Fruit fly (Drosophila melanogaster): Measurements from ENCODE around the gene Tango5.

Tango5 gene

dm6 chrX:10731801-10732200, 32.4 kb downstream of the Tango5 start (continued):
- TF ChIP-seq CG8319 (GFP tag; optimal IDR thresholded peaks at IDR 0.05) = no peak
- TF ChIP-seq CG34406 (GFP tag; optimal IDR thresholded peaks at IDR 0.05) = peak; percentile 28
- peak; percentile 45 for TF ChIP-seq Met (GFP tag; optimal IDR thresholded peaks at IDR 0.05)
- TF ChIP-seq CG6163 (GFP tag; IDR thresholded peaks at IDR 0.05) = 0 out of 3 replicates have a peak, but pooled peaks have one; percentile 18
- TF ChIP-seq spab (GFP tag; optimal IDR thresholded peaks at IDR 0.05) = peak; percentile 20
- peak; percentile 44 for TF ChIP-seq CG32006 (GFP tag; optimal IDR thresholded peaks at IDR 0.05)
- TF ChIP-seq Ets96B (tag; optimal IDR thresholded peaks at IDR 0.05) = peak; percentile 58
- no peak for TF ChIP-seq fd85E (GFP tag; optimal IDR thresholded peaks at IDR 0.05)
- TF ChIP-seq pdm3 (GFP tag; optimal IDR thresholded peaks at IDR 0.05) = peak; percentile 41
- no peak for TF ChIP-seq fkh (GFP tag; optimal IDR thresholded peaks at IDR 0.05)
- peak; percentile 37 for TF ChIP-seq topi (GFP tag; optimal IDR thresholded peaks at IDR 0.05)
- TF ChIP-seq CG7368 (GFP tag; optimal IDR thresholded peaks at IDR 0.05) = no peak

dm6 chrX:10731357-10731756, 32.9 kb downstream of the Tango5 start:
- no peak for TF ChIP-seq CG32006 (GFP tag; optimal IDR thresholded peaks at IDR 0.05)
- no peak for TF ChIP-seq Met (GFP tag; optimal IDR thresholded peaks at IDR 0.05)
- no peak for TF ChIP-seq net (GFP tag; optimal IDR thresholded peaks at IDR 0.05)
- no peak for TF ChIP-seq esn (GFP tag; optimal IDR thresholded peaks at IDR 0.05)
- no peak for TF ChIP-seq CG11294 (GFP tag; IDR thresholded peaks at IDR 0.05)
- no peak for TF ChIP-seq Ets96B (tag; optimal IDR thresholded peaks at IDR 0.05)

- no peak for TF ChIP-seq CG10669 (GFP tag; optimal IDR thresholded peaks at IDR 0.05)
- TF ChIP-seq svp (GFP tag) = peak; percentile 37
- TF ChIP-seq Hr39 (GFP tag; optimal IDR thresholded peaks at IDR 0.05) = no peak
- TF ChIP-seq eg (GFP tag; IDR thresholded peaks at IDR 0.05) = 0 out of 3 replicates have a peak, but pooled peaks have one; percentile 20
- TF ChIP-seq ss (GFP tag; optimal IDR thresholded peaks at IDR 0.05) = no peak
- peak; percentile 11 for TF ChIP-seq CG6276 (GFP tag; optimal IDR thresholded peaks at IDR 0.05)
- TF ChIP-seq Eip78C (GFP tag) = peak; percentile 46
Observed at dm6 chrX:10729921-10730873, 34.0 kb downstream of the Tango5 start.

- TF ChIP-seq CG15336 (GFP tag; IDR thresholded peaks at IDR 0.05) = no peak
- TF ChIP-seq vri (GFP tag; optimal IDR thresholded peaks at IDR 0.05) = peak; percentile 35
- no peak for TF ChIP-seq CG6276 (GFP tag; optimal IDR thresholded peaks at IDR 0.05)
- TF ChIP-seq CG3032 (tag; optimal IDR thresholded peaks at IDR 0.05) = no peak
- TF ChIP-seq OdsH (GFP tag; optimal IDR thresholded peaks at IDR 0.05) = no peak
- no peak for TF ChIP-seq Hr38 (GFP tag; optimal IDR thresholded peaks at IDR 0.05)
- TF ChIP-seq svp (GFP tag) = peak; percentile 48
- no peak for TF ChIP-seq lz (GFP tag; optimal IDR thresholded peaks at IDR 0.05)
- TF ChIP-seq net (GFP tag; optimal IDR thresholded peaks at IDR 0.05) = no peak
- TF ChIP-seq fd59A (GFP tag; optimal IDR thresholded peaks at IDR 0.05) = no peak
- TF ChIP-seq eg (GFP tag; IDR thresholded peaks at IDR 0.05) = no peak
- TF ChIP-seq Blimp-1 (GFP tag; optimal IDR thresholded peaks at IDR 0.05) = peak; percentile 9
- no peak for TF ChIP-seq Eip93F (GFP tag; optimal IDR thresholded peaks at IDR 0.05)
- TF ChIP-seq salr (GFP tag; optimal IDR thresholded peaks at IDR 0.05) = no peak
- no peak for TF ChIP-seq Eip78C (GFP tag)
- no peak for TF ChIP-seq esn (GFP tag; optimal IDR thresholded peaks at IDR 0.05)
- peak; percentile 19 to 71 for TF ChIP-seq ss (GFP tag; optimal IDR thresholded peaks at IDR 0.05)
- no peak for TF ChIP-seq CG10631 (GFP tag; optimal IDR thresholded peaks at IDR 0.05)
- TF ChIP-seq Met (GFP tag; optimal IDR thresholded peaks at IDR 0.05) = no peak
- TF ChIP-seq CG34406 (GFP tag; optimal IDR thresholded peaks at IDR 0.05) = no peak
- TF ChIP-seq CG4318 (GFP tag; optimal IDR thresholded peaks at IDR 0.05) = no peak
- no peak for TF ChIP-seq spab (GFP tag; optimal IDR thresholded peaks at IDR 0.05)
- TF ChIP-seq CG6792 (GFP tag; optimal IDR thresholded peaks at IDR 0.05) = no peak
- TF ChIP-seq CG10669 (GFP tag; optimal IDR thresholded peaks at IDR 0.05) = no peak
- TF ChIP-seq Ets96B (tag; optimal IDR thresholded peaks at IDR 0.05) = no peak
- no peak for TF ChIP-seq CG9139 (GFP tag; optimal IDR thresholded peaks at IDR 0.05)
Observed at dm6 chrX:10729196-10729835, 34.9 kb downstream of the Tango5 start.
